Worm (Caenorhabditis elegans) whole organism, L4 larva: ENCODE results near the gene C16A3.5.
A peak's percentile ranks its signal among the peaks of the same experiment; 100 is the strongest.

Experiments used
- D1046.2 ChIP-seq: fragments of 200-800 bp; sonication (Bioruptor generic); IDR thresholded peaks from 2 replicates; pipeline ENCODE4 v1.3.6; 2022; ENCODE audit warnings: missing genetic modification characterization, missing compliant biosample characterization
- F44E2.7 ChIP-seq: fragments of 200-800 bp; sonication (Bioruptor generic); IDR thresholded peaks from 2 replicates; pipeline ENCODE4 v2.1.2; 2022; ENCODE audit warnings: missing genetic modification characterization, missing compliant biosample characterization
- F49E8.2 ChIP-seq: sonication (generic microtip); optimal IDR thresholded peaks from 2 replicates; lab custom pipeline; 2016; ENCODE audit warnings: missing compliant biosample characterization, mild to moderate bottlenecking, missing genetic modification characterization, borderline replicate concordance
- T20F7.1 ChIP-seq: fragments of 200-800 bp; sonication (Bioruptor generic); optimal IDR thresholded peaks from 2 replicates; lab custom pipeline; 2018; ENCODE audit warnings: mild to moderate bottlenecking, missing genetic modification characterization, missing compliant biosample characterization
- ZK337.2 ChIP-seq: fragments of 200-800 bp; sonication (Bioruptor generic); IDR thresholded peaks from 2 replicates; pipeline ENCODE4 v1.3.6; 2022; ENCODE audit warnings: missing genetic modification reagents, missing genetic modification characterization, missing compliant biosample characterization
- ZK546.5 ChIP-seq, 2 experiments: sonication (generic microtip); optimal IDR thresholded peaks; 2 replicates each; lab custom pipeline; 2017; ENCODE audit warnings: missing biosample characterization in 2 of 2, missing genetic modification characterization in 2 of 2
- aha-1 ChIP-seq: fragments of 150-350 bp; peaks from one replicate; lab custom pipeline; 2014; ENCODE audit warnings: missing biosample characterization, missing genetic modification characterization
- ceh-20 ChIP-seq: fragments of 200-800 bp; sonication (Bioruptor generic); IDR thresholded peaks from 2 replicates; pipeline ENCODE4 v1.3.6; 2022; ENCODE audit warnings: missing genetic modification reagents, missing genetic modification characterization, missing compliant biosample characterization
- ceh-44 ChIP-seq: fragments of 200-800 bp; sonication (Bioruptor generic); IDR thresholded peaks from 2 replicates; pipeline ENCODE4 v1.3.6; 2022; ENCODE audit warnings: missing genetic modification reagents, missing genetic modification characterization, missing compliant biosample characterization
- ceh-62 ChIP-seq: sonication (generic microtip); optimal IDR thresholded peaks from 2 replicates; lab custom pipeline; 2017; ENCODE audit warnings: missing biosample characterization, missing genetic modification characterization
- ces-1 ChIP-seq: fragments of 150-350 bp; sonication (generic microtip); optimal IDR thresholded peaks from 4 replicates; lab custom pipeline; 2014; ENCODE audit warnings: missing biosample characterization, missing genetic modification reagents, missing genetic modification characterization
- cey-2 ChIP-seq: sonication (generic microtip); optimal IDR thresholded peaks from 3 replicates; lab custom pipeline; 2017; ENCODE audit warnings: missing genetic modification characterization, mild to moderate bottlenecking, missing compliant biosample characterization, antibody characterized with exemption, borderline replicate concordance; ENCODE audit not compliant: insufficient read depth
- daf-12 ChIP-seq: fragments of 150-350 bp; optimal IDR thresholded peaks from 2 replicates; lab custom pipeline; 2014; ENCODE audit warnings: missing biosample characterization, missing genetic modification reagents, missing genetic modification characterization
- daf-16 ChIP-seq, 3 experiments: sonication (generic microtip); optimal IDR thresholded peaks; 2 replicates each; lab custom pipeline; 2016 to 2017; ENCODE audit warnings: missing genetic modification characterization in 3 of 3, missing genetic modification reagents in 3 of 3, mild to moderate bottlenecking in 2 of 3, missing compliant biosample characterization in 2 of 3, missing biosample characterization in 1 of 3, moderate library complexity in 1 of 3
- dmd-6 ChIP-seq: fragments of 200-800 bp; sonication (Bioruptor generic); IDR thresholded peaks from 2 replicates; pipeline ENCODE4 v1.3.6; 2022; ENCODE audit warnings: missing genetic modification reagents, missing genetic modification characterization, missing compliant biosample characterization
- dve-1 ChIP-seq: sonication (generic microtip); optimal IDR thresholded peaks from 2 replicates; lab custom pipeline; 2017; ENCODE audit warnings: antibody characterized with exemption, mild to moderate bottlenecking, missing genetic modification characterization, missing compliant biosample characterization; ENCODE audit not compliant: insufficient read depth
- fkh-10 ChIP-seq: fragments of 150-350 bp; optimal IDR thresholded peaks from 2 replicates; lab custom pipeline; 2014; ENCODE audit warnings: missing biosample characterization, missing genetic modification reagents, missing genetic modification characterization
- gei-8 ChIP-seq: fragments of 200-800 bp; sonication (Bioruptor generic); optimal IDR thresholded peaks from 2 replicates; lab custom pipeline; 2018; ENCODE audit warnings: mild to moderate bottlenecking, missing genetic modification characterization, missing compliant biosample characterization
- hif-1 ChIP-seq, 2 experiments: sonication (generic microtip); optimal IDR thresholded peaks; 2 replicates each; lab custom pipeline; 2016 to 2017; ENCODE audit warnings: missing compliant biosample characterization in 2 of 2, missing genetic modification characterization in 2 of 2, missing genetic modification reagents in 2 of 2, missing genotype in 2 of 2, mild to moderate bottlenecking in 1 of 2
- hlh-11 ChIP-seq: fragments of 200-800 bp; sonication (Bioruptor generic); optimal IDR thresholded peaks from 2 replicates; lab custom pipeline; 2018; ENCODE audit warnings: mild to moderate bottlenecking, missing genetic modification characterization, missing compliant biosample characterization
- lin-13 ChIP-seq: fragments of 150-350 bp; optimal IDR thresholded peaks from 2 replicates; lab custom pipeline; 2014; ENCODE audit warnings: missing biosample characterization, missing genetic modification reagents, missing genetic modification characterization
- lin-15B ChIP-seq: fragments of 150-350 bp; sonication (generic microtip); optimal IDR thresholded peaks from 3 replicates; lab custom pipeline; 2014; ENCODE audit warnings: missing biosample characterization, missing genetic modification characterization
- mdl-1 ChIP-seq, 2 experiments: fragments of 150-350 bp in 1 of 2; sonication (generic microtip) in 1 of 2; optimal IDR thresholded peaks; 2 replicates each; lab custom pipeline; 2014 to 2017; ENCODE audit warnings: missing biosample characterization in 2 of 2, missing genetic modification characterization in 2 of 2
- mep-1 ChIP-seq: fragments of 150-350 bp; sonication (generic microtip); optimal IDR thresholded peaks from 3 replicates; lab custom pipeline; 2014; ENCODE audit warnings: missing biosample characterization, missing genetic modification characterization
- mxl-3 ChIP-seq: fragments of 200-800 bp; sonication (Bioruptor generic); optimal IDR thresholded peaks from 2 replicates; lab custom pipeline; 2018; ENCODE audit warnings: mild to moderate bottlenecking, missing genetic modification characterization, missing compliant biosample characterization
- nhr-11 ChIP-seq: fragments of 150-350 bp; optimal IDR thresholded peaks from 2 replicates; lab custom pipeline; 2014; ENCODE audit warnings: missing biosample characterization, missing genetic modification characterization
- nhr-25 ChIP-seq: sonication (generic microtip); optimal IDR thresholded peaks from 2 replicates; lab custom pipeline; 2017; ENCODE audit warnings: missing genetic modification characterization, mild to moderate bottlenecking, missing compliant biosample characterization, antibody characterized with exemption, moderate library complexity, borderline replicate concordance; ENCODE audit not compliant: insufficient read depth
- nhr-28 ChIP-seq: fragments of 150-350 bp; optimal IDR thresholded peaks from 2 replicates; lab custom pipeline; 2014; ENCODE audit warnings: missing biosample characterization, missing genetic modification characterization
- nhr-77 ChIP-seq: fragments of 150-350 bp; optimal IDR thresholded peaks from 2 replicates; lab custom pipeline; 2014; ENCODE audit warnings: missing biosample characterization, missing genetic modification characterization
- pha-4 ChIP-seq, 2 experiments: fragments of 150-350 bp in 1 of 2; fragments of 200-800 bp in 1 of 2; sonication (Bioruptor generic) in 1 of 2; IDR thresholded peaks in 1 of 2; optimal IDR thresholded peaks in 1 of 2; 2 replicates each; pipeline versions ENCODE4 v1.3.6 to Lab custom; 2014 to 2022; ENCODE audit warnings: missing genetic modification characterization in 2 of 2, missing genetic modification reagents in 2 of 2, missing biosample characterization in 1 of 2, missing compliant biosample characterization in 1 of 2
- php-3 ChIP-seq: fragments of 200-800 bp; sonication (Bioruptor generic); IDR thresholded peaks from 2 replicates; pipeline ENCODE4 v1.3.6; 2022; ENCODE audit warnings: missing genetic modification reagents, missing genetic modification characterization, missing compliant biosample characterization
- pqm-1 ChIP-seq: sonication (generic microtip); optimal IDR thresholded peaks from 2 replicates; lab custom pipeline; 2017; ENCODE audit warnings: missing biosample characterization, missing genetic modification characterization
- set-16 ChIP-seq: fragments of 200-800 bp; sonication (Bioruptor generic); IDR thresholded peaks from 2 replicates; pipeline ENCODE4 v1.3.6; 2022; ENCODE audit warnings: missing genetic modification reagents, missing genetic modification characterization, missing compliant biosample characterization
- snpc-1.2 ChIP-seq: fragments of 200-800 bp; sonication (Bioruptor generic); IDR thresholded peaks from 2 replicates; pipeline ENCODE4 v1.3.6; 2022; ENCODE audit warnings: missing genetic modification reagents, missing genetic modification characterization, missing compliant biosample characterization
- snpc-4 ChIP-seq: fragments of 150-350 bp; optimal IDR thresholded peaks from 2 replicates; lab custom pipeline; 2014; ENCODE audit warnings: missing biosample characterization, missing genetic modification characterization
- unc-62 ChIP-seq, 3 experiments: fragments of 150-350 bp in 1 of 3; sonication (generic microtip); optimal IDR thresholded peaks in 2 of 3; peaks in 1 of 3; 1 replicate in 1 of 3; 2 replicates in 2 of 3; lab custom pipeline; 2014 to 2017; ENCODE audit warnings: missing biosample characterization in 3 of 3, missing genetic modification characterization in 3 of 3, missing genetic modification reagents in 3 of 3, missing genotype in 1 of 3

Gene C16A3.5

DNA sequence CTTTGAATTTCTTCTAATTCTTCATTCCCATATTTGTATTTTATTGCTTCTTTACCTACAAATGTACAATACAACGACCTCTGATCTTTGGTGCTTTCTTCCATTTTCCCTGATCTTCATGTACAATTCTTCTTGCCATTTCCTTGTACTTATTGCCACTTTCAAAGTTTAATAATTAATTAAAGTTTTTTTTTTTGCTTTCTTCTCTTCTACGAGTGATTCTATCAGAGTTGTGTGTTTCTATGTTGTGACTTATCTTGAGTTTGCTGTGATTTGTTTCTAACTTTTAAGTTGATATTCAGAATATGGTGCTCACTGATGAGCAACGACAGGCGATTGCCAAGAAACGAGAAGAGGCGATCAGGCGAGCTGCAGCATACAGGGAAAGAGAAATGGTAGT lies 10.1 kb downstream of the C16A3.5 start, which contains the start of gene smrc-1:
smrc-1 (plus strand) TSS at position 301 of the 400 bp plus-strand sequence.
- TF ChIP-seq mep-1 (no peak), nhr-11 (tag; lab: Kevin White, UChicago) (no peak), unc-62 (GFP tag; optimal IDR thresholded peaks at IDR 0.05 in 1 of 2; lab: Kevin White, UChicago) (no peak), unc-62 (tag; optimal IDR thresholded peaks at IDR 0.05; lab: Kevin White, UChicago) (no peak), nhr-25 (no peak), snpc-4 (tag; lab: Kevin White, UChicago) (no peak), cey-2 (tag; lab: Kevin White, UChicago) (no peak), lin-15B (tag; lab: Kevin White, UChicago) (no peak), nhr-77 (tag; lab: Kevin White, UChicago) (no peak), set-16 (GFP tag; lab: Robert Waterston, UW) (no peak), ceh-62 (tag; lab: Kevin White, UChicago) (no peak), daf-12 (tag; lab: Kevin White, UChicago) (no peak), D1046.2 (GFP tag; lab: Robert Waterston, UW) (no peak)

DNA sequence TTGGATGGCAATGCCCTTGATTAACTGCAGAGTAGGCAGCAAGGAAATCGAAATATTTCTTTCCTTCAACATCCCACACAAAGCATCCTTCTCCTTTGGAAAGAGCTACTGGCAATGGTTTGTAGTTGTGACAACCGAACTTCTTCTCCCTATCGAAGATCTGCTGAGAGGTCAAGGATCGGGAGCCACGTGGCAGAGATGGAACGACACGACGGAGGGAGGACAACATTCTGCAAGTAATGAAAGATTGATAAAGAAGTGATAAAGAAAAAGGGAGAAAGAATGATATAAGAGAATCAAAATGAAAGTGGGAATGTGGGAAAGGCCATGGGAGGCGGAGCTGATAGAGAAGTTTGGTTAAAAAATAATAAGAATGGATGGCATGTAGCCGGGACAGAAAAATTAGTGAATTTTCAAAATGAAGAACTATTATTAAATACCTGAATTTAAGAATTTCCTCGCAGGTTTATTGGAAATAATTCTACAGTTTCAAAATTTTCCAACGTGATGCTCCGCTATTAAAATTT lies 15.2 kb downstream of the C16A3.5 start, which contains the start of gene oatr-1:
oatr-1 (minus strand) TSS at position 477 of the 527 bp plus-strand sequence.
- TF ChIP-seq snpc-1.2 (GFP tag; lab: Robert Waterston, UW) (no peak), pqm-1 (tag; lab: Kevin White, UChicago) (no peak), ceh-44 (GFP tag; lab: Robert Waterston, UW) (no peak), hlh-11 (tag; lab: Kevin White, UChicago) (peak; percentile 25), ceh-20 (GFP tag; lab: Robert Waterston, UW) (no peak), nhr-77 (tag; lab: Kevin White, UChicago) (no peak), set-16 (GFP tag; lab: Robert Waterston, UW) (no peak), lin-13 (no peak), pha-4 (GFP tag; IDR thresholded peaks at IDR 0.05; lab: Robert Waterston, UW) (no peak), pha-4 (tag; optimal IDR thresholded peaks at IDR 0.05; lab: Kevin White, UChicago) (no peak), ces-1 (GFP tag; lab: Kevin White, UChicago) (no peak), fkh-10 (no peak), hif-1 (tag; optimal IDR thresholded peaks at IDR 0.05; lab: Kevin White, UChicago) (no peak), ZK546.5 (tag; optimal IDR thresholded peaks at IDR 0.05; lab: Kevin White, UChicago) (no peak), F49E8.2 (tag; lab: Kevin White, UChicago) (no peak), ZK337.2 (GFP tag; lab: Robert Waterston, UW) (no peak), dmd-6 (GFP tag; lab: Robert Waterston, UW) (peak; percentile 66), F44E2.7 (GFP tag; lab: Robert Waterston, UW) (no peak), nhr-28 (tag; lab: Kevin White, UChicago) (peak; percentile 48), T20F7.1 (GFP tag; lab: Kevin White, UChicago) (no peak), dve-1 (tag; lab: Kevin White, UChicago) (peak; percentile 27), mep-1 (no peak), mxl-3 (GFP tag; lab: Kevin White, UChicago) (peak; percentile 80), gei-8 (GFP tag; lab: Kevin White, UChicago) (no peak), mdl-1 (tag; optimal IDR thresholded peaks at IDR 0.05; lab: Kevin White, UChicago) (peak in 1 of 2 experiments; percentile 65), aha-1 (tag; lab: Kevin White, UChicago) (peak; percentile 49), daf-16 (GFP tag; optimal IDR thresholded peaks at IDR 0.05; lab: Kevin White, UChicago) (no peak), daf-16 (tag; optimal IDR thresholded peaks at IDR 0.05; lab: Kevin White, UChicago) (peak; percentile 41), php-3 (GFP tag; lab: Robert Waterston, UW) (no peak)
